Fruit fly (Drosophila melanogaster) whole organism, embryonic: ENCODE results near the gene dwg.

Experiments used
- Antp ChIP-seq: fragments of 200-800 bp; sonication (Bioruptor generic); optimal IDR thresholded peaks from 3 replicates; lab custom pipeline; 2016; ENCODE audit warnings: missing biosample characterization, missing genetic modification characterization
- Atf6 ChIP-seq: fragments of 200-800 bp; sonication (Bioruptor generic); IDR thresholded peaks from 2 replicates; pipeline ENCODE4 v1.3.6; 2022; ENCODE audit warnings: missing biosample characterization, missing genetic modification characterization
- BEAF-32 ChIP-seq: fragments of 200-800 bp; sonication (Bioruptor generic); optimal IDR thresholded peaks from 3 replicates; lab custom pipeline; 2017; ENCODE audit warnings: missing biosample characterization, missing genetic modification characterization, mild to moderate bottlenecking, moderate library complexity, missing genetic modification reagents
- CG13287 ChIP-seq: fragments of 200-800 bp; sonication (Bioruptor generic); IDR thresholded peaks from 2 replicates; pipeline ENCODE4 v1.3.6; 2022; ENCODE audit warnings: missing biosample characterization, missing genetic modification characterization; ENCODE audit not compliant: partially characterized antibody
- CG13624 ChIP-seq: fragments of 200-800 bp; sonication (Bioruptor generic); optimal IDR thresholded peaks from 2 replicates; lab custom pipeline; 2016; ENCODE audit warnings: missing biosample characterization, missing genetic modification characterization
- CG15269 ChIP-seq: fragments of 200-800 bp; sonication (Bioruptor generic); optimal IDR thresholded peaks from 2 replicates; lab custom pipeline; 2018; ENCODE audit warnings: missing biosample characterization, mild to moderate bottlenecking, missing genetic modification characterization, moderate library complexity
- CG16813 ChIP-seq: fragments of 200-800 bp; sonication (Bioruptor generic); IDR thresholded peaks from 3 replicates; pipeline ENCODE4 v1.3.6; 2022; ENCODE audit warnings: missing biosample characterization, missing genetic modification characterization; ENCODE audit not compliant: partially characterized antibody
- CG17186 ChIP-seq: fragments of 200-800 bp; sonication (Bioruptor generic); optimal IDR thresholded peaks from 3 replicates; lab custom pipeline; 2017; ENCODE audit warnings: missing biosample characterization, missing genetic modification reagents, missing genetic modification characterization
- CG2116 ChIP-seq: fragments of 200-800 bp; sonication (Bioruptor generic); optimal IDR thresholded peaks from 3 replicates; lab custom pipeline; 2018; ENCODE audit warnings: missing biosample characterization, mild to moderate bottlenecking, missing genetic modification characterization
- CG2202 ChIP-seq: fragments of 200-800 bp; sonication (Bioruptor generic); optimal IDR thresholded peaks from 2 replicates; lab custom pipeline; 2018; ENCODE audit warnings: missing biosample characterization, mild to moderate bottlenecking, missing genetic modification characterization
- CG3407 ChIP-seq: fragments of 200-800 bp; sonication (Bioruptor generic); optimal IDR thresholded peaks from 2 replicates; lab custom pipeline; 2018; ENCODE audit warnings: missing biosample characterization, mild to moderate bottlenecking, missing genetic modification characterization
- CG3847 ChIP-seq: fragments of 200-800 bp; sonication (Bioruptor generic); IDR thresholded peaks from 2 replicates; pipeline ENCODE4 v1.3.6; 2022; ENCODE audit warnings: missing biosample characterization, missing genetic modification characterization
- CG42726 ChIP-seq: fragments of 200-800 bp; sonication (Bioruptor generic); IDR thresholded peaks from 2 replicates; pipeline ENCODE4 v1.3.6; 2022; ENCODE audit warnings: missing biosample characterization, missing genetic modification characterization; ENCODE audit not compliant: partially characterized antibody
- CG5180 ChIP-seq: fragments of 200-800 bp; sonication (Bioruptor generic); optimal IDR thresholded peaks from 3 replicates; lab custom pipeline; 2017; ENCODE audit warnings: missing biosample characterization, missing genetic modification characterization, mild to moderate bottlenecking, moderate library complexity, missing genetic modification reagents
- CG6689 ChIP-seq: fragments of 200-800 bp; sonication (Bioruptor generic); IDR thresholded peaks from 2 replicates; pipeline ENCODE4 v1.3.6; 2022; ENCODE audit warnings: missing biosample characterization, missing genetic modification characterization
- CG6854 ChIP-seq: fragments of 200-800 bp; sonication (Bioruptor generic); optimal IDR thresholded peaks from 3 replicates; lab custom pipeline; 2017; ENCODE audit warnings: missing biosample characterization, mild to moderate bottlenecking, missing genetic modification characterization
- CG9609 ChIP-seq: fragments of 200-800 bp; sonication (Bioruptor generic); optimal IDR thresholded peaks from 3 replicates; lab custom pipeline; 2016; ENCODE audit warnings: missing biosample characterization, missing genetic modification characterization
- CHES-1-like ChIP-seq: fragments of 200-800 bp; sonication (Bioruptor generic); optimal IDR thresholded peaks from 2 replicates; lab custom pipeline; 2016; ENCODE audit warnings: missing biosample characterization, missing genetic modification characterization
- CkIIα-i1 ChIP-seq: fragments of 200-800 bp; sonication (Bioruptor generic); IDR thresholded peaks from 2 replicates; pipeline ENCODE4 v1.3.6; 2022; ENCODE audit warnings: missing biosample characterization, missing genetic modification characterization
- Dip2 ChIP-seq: fragments of 200-800 bp; sonication (Bioruptor generic); IDR thresholded peaks from 2 replicates; pipeline ENCODE4 v1.3.6; 2022; ENCODE audit warnings: missing biosample characterization, missing genetic modification characterization
- Dll ChIP-seq: fragments of 200-800 bp; sonication (Bioruptor generic); IDR thresholded peaks from 4 replicates; pipeline ENCODE4 v1.3.6; 2022; ENCODE audit warnings: missing biosample characterization, missing genetic modification characterization; ENCODE audit not compliant: partially characterized antibody
- E2f2 ChIP-seq: fragments of 200-800 bp; sonication (Bioruptor generic); IDR thresholded peaks from 2 replicates; pipeline ENCODE4 v1.3.6; 2022; ENCODE audit warnings: missing biosample characterization, missing genetic modification characterization
- Elba2 ChIP-seq: fragments of 200-800 bp; sonication (Bioruptor generic); optimal IDR thresholded peaks from 3 replicates; lab custom pipeline; 2016; ENCODE audit warnings: missing biosample characterization, missing genetic modification characterization
- Hsf ChIP-seq: fragments of 200-800 bp; sonication (Bioruptor generic); optimal IDR thresholded peaks from 3 replicates; lab custom pipeline; 2016; ENCODE audit warnings: missing biosample characterization, missing genetic modification characterization
- Lim3 ChIP-seq: fragments of 200-800 bp; sonication (Bioruptor generic); IDR thresholded peaks from 2 replicates; pipeline ENCODE4 v1.3.6; 2022; ENCODE audit warnings: missing biosample characterization, missing genetic modification characterization
- Med ChIP-seq: fragments of 200-800 bp; sonication (Bioruptor generic); peaks from one replicate; lab custom pipeline; 2016; ENCODE audit warnings: missing biosample characterization, missing genetic modification characterization, mild to moderate bottlenecking, inconsistent platforms, moderate library complexity
- Spps ChIP-seq: fragments of 200-800 bp; sonication (Bioruptor generic); optimal IDR thresholded peaks from 2 replicates; lab custom pipeline; 2018; ENCODE audit warnings: missing biosample characterization, mild to moderate bottlenecking, missing genetic modification characterization
- Trl ChIP-seq, 3 experiments: fragments of >200 bp in 2 of 3; fragments of 200-800 bp in 1 of 3; sonication (Bioruptor generic) in 1 of 3; optimal IDR thresholded peaks; 2 replicates in 1 of 3; 3 replicates in 2 of 3; lab custom pipeline; 2016 to 2017; ENCODE audit warnings: missing biosample characterization in 1 of 3, missing genetic modification characterization in 1 of 3
- amos ChIP-seq: fragments of 200-800 bp; sonication (Bioruptor generic); IDR thresholded peaks from 2 replicates; pipeline ENCODE4 v1.3.6; 2022; ENCODE audit warnings: missing biosample characterization, missing genetic modification characterization; ENCODE audit not compliant: partially characterized antibody
- ara ChIP-seq: fragments of 200-800 bp; sonication (Bioruptor generic); IDR thresholded peaks from 2 replicates; pipeline ENCODE4 v1.3.6; 2022; ENCODE audit warnings: missing biosample characterization, missing genetic modification characterization
- bbx ChIP-seq: fragments of 200-800 bp; sonication (Bioruptor generic); IDR thresholded peaks from 2 replicates; pipeline ENCODE4 v1.3.6; 2022; ENCODE audit warnings: missing biosample characterization, missing genetic modification characterization; ENCODE audit not compliant: partially characterized antibody
- hb ChIP-seq: fragments of 200-800 bp; sonication (Bioruptor generic); IDR thresholded peaks from 3 replicates; pipeline ENCODE4 v1.3.6; 2022; ENCODE audit warnings: missing biosample characterization, missing genetic modification characterization; ENCODE audit not compliant: partially characterized antibody
- hbn ChIP-seq: fragments of 200-800 bp; sonication (Bioruptor generic); IDR thresholded peaks from 2 replicates; pipeline ENCODE4 v1.3.6; 2022; ENCODE audit warnings: missing biosample characterization, missing genetic modification characterization; ENCODE audit not compliant: partially characterized antibody
- ind ChIP-seq: fragments of 200-800 bp; sonication (Bioruptor generic); optimal IDR thresholded peaks from 3 replicates; lab custom pipeline; 2016; ENCODE audit warnings: missing biosample characterization, missing genetic modification characterization
- peb ChIP-seq: fragments of 200-800 bp; sonication (Bioruptor generic); IDR thresholded peaks from 2 replicates; pipeline ENCODE4 v1.3.6; 2022; ENCODE audit warnings: missing biosample characterization, missing genetic modification characterization
- phol ChIP-seq: fragments of 200-800 bp; sonication (Bioruptor generic); optimal IDR thresholded peaks from 3 replicates; lab custom pipeline; 2018; ENCODE audit warnings: missing biosample characterization, mild to moderate bottlenecking, missing genetic modification characterization, moderate library complexity
- sob ChIP-seq: fragments of 200-800 bp; sonication (Bioruptor generic); IDR thresholded peaks from 2 replicates; pipeline ENCODE4 v1.3.6; 2022; ENCODE audit warnings: missing biosample characterization, missing genetic modification characterization
- tna ChIP-seq: fragments of 200-800 bp; sonication (Bioruptor generic); IDR thresholded peaks from 2 replicates; pipeline ENCODE4 v1.3.6; 2022; ENCODE audit warnings: missing biosample characterization, missing genetic modification characterization; ENCODE audit not compliant: partially characterized antibody
- trem ChIP-seq: fragments of 200-800 bp; optimal IDR thresholded peaks from 3 replicates; lab custom pipeline; 2019; ENCODE audit warnings: missing biosample characterization, mild to moderate bottlenecking, missing genetic modification characterization, moderate library complexity
- unc-4 ChIP-seq: fragments of 200-800 bp; sonication (Bioruptor generic); IDR thresholded peaks from 2 replicates; pipeline ENCODE4 v1.3.6; 2022; ENCODE audit warnings: missing biosample characterization, missing genetic modification characterization; ENCODE audit not compliant: partially characterized antibody
- zen2 ChIP-seq: fragments of 200-800 bp; sonication (Bioruptor generic); IDR thresholded peaks from 3 replicates; pipeline ENCODE4 v1.3.6; 2022; ENCODE audit warnings: missing biosample characterization, missing genetic modification characterization; ENCODE audit not compliant: partially characterized antibody

dwg gene

DNA sequence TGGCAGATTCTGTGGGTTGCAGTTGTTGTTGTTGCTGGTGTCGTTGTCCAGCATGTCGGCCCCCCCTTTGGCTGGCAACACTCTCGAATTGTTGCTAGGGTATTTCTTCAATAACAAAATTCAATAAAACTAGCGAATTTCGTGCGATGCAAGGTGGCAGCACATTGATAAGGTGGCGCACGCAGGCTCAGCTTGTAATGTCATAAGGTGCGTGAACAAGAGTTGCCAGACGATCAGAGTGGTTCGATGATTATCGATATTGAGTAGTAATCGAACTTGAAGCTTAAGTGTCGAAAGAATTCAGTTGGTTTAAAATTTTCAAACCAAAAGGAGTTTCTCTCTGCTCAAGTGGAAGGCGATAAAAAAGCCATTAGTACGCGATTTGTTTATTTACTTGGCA is 7.4 kb upstream of the dwg start, which contains the start of gene CG2701 (continued):
- TF ChIP-seq CG3847 (peak; percentile 41; the same call in 1 of the 2 replicates), sob (GFP tag; lab: Robert Waterston, UW) (no peak), peb (GFP tag; lab: Robert Waterston, UW) (no peak), CG6689 (peak; percentile 99), CG5180 (GFP tag; lab: Kevin White, UChicago) (no peak), CkIIα-i1 (GFP tag; lab: Robert Waterston, UW) (no peak), Med (peak; percentile 88), Dll (GFP tag; lab: Robert Waterston, UW) (peak; percentile 71), tna (GFP tag; lab: Robert Waterston, UW) (peak; percentile 65; the same call in 1 of the 2 replicates), CG42726 (GFP tag; lab: Robert Waterston, UW) (peak; percentile 69), Spps (tag; lab: Kevin White, UChicago) (no peak), Antp (peak; percentile 44), phol (tag; lab: Kevin White, UChicago) (peak; percentile 11), ind (GFP tag; lab: Kevin White, UChicago) (peak; percentile 21), Lim3 (GFP tag; lab: Robert Waterston, UW) (no peak), unc-4 (GFP tag; lab: Robert Waterston, UW) (peak; percentile 66), Trl (optimal IDR thresholded peaks at IDR 0.05; lab: Kevin White, UChicago) (no peak), Trl (GFP tag; optimal IDR thresholded peaks at IDR 0.05; lab: Kevin White, UChicago) (peak; percentile 0), CG13624 (GFP tag; lab: Kevin White, UChicago) (peak; percentile 18), CG16813 (peak; percentile 65), ara (GFP tag; lab: Robert Waterston, UW) (no peak), Dip2 (GFP tag; lab: Robert Waterston, UW) (no peak), CG15269 (tag; lab: Kevin White, UChicago) (no peak), CG3407 (no peak), E2f2 (peak; percentile 77), zen2 (GFP tag; lab: Robert Waterston, UW) (peak; percentile 49; the same call in 1 of the 3 replicates), CG17186 (peak; percentile 81), CG2202 (tag; lab: Kevin White, UChicago) (no peak), hbn (peak; percentile 56; the same call in 1 of the 2 replicates), BEAF-32 (peak; percentile 74), Elba2 (GFP tag; lab: Kevin White, UChicago) (peak; percentile 12), amos (GFP tag; lab: Robert Waterston, UW) (peak; percentile 77), CG13287 (peak; percentile 80), CG2116 (GFP tag; lab: Kevin White, UChicago) (peak; percentile 57), CHES-1-like (GFP tag; lab: Kevin White, UChicago) (peak; percentile 33), Hsf (peak; percentile 22), hb (GFP tag; lab: Robert Waterston, UW) (peak; percentile 61; the same call in 1 of the 3 replicates), bbx (GFP tag; lab: Robert Waterston, UW) (peak; percentile 79), CG9609 (GFP tag; lab: Kevin White, UChicago) (peak; percentile 18)
- TF ChIP-seq, all 482 proteins: peak for 99

DNA sequence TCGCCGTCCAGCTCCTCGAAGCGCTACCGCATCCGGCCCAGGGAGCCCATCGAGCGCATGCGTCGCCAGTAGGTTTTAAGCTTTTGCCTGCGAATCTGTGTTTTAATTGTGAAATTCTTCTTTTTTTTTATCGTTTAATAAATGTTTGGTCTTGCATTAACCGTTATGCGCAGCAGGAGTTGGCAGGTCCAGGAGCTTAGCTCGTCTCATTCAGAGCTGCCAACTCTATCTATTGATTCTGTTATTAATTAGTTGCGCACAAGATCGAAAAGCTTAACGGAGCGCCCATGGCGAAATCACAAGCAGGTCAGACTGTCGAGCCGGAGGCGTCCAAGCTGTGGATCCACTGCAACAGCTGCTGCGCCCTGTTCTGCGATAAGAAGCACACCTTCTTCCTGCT is 1.1 kb upstream of the dwg start, which contains the start of gene vilya:
TSS of gene vilya (plus strand) at position 259 of the 400 bp plus-strand sequence.
- TF ChIP-seq Spps (tag; lab: Kevin White, UChicago) (no peak), Atf6 (GFP tag; lab: Robert Waterston, UW) (no peak), trem (peak; percentile 92), CG6854 (no peak)
- TF ChIP-seq, all 482 proteins: peak for 1
